Fruit fly (Drosophila melanogaster) whole organism, prepupa: ENCODE results near the gene CG11760.

ENCODE experiments used
- CG11902 ChIP-seq: fragments of 200-800 bp; sonication (Bioruptor generic); optimal IDR thresholded peaks from 3 replicates; lab custom pipeline; 2016; ENCODE audit warnings: missing biosample characterization, missing genetic modification characterization
- CG1621 ChIP-seq: fragments of 200-800 bp; sonication (Bioruptor generic); optimal IDR thresholded peaks from 3 replicates; lab custom pipeline; 2018; ENCODE audit warnings: missing biosample characterization, mild to moderate bottlenecking, missing genetic modification characterization
- CG16779 ChIP-seq: fragments of 200-800 bp; sonication (Bioruptor generic); optimal IDR thresholded peaks from 3 replicates; lab custom pipeline; 2017; ENCODE audit warnings: missing biosample characterization, mild to moderate bottlenecking, missing genetic modification characterization
- CG31627 ChIP-seq: fragments of 200-800 bp; sonication (Bioruptor generic); optimal IDR thresholded peaks from 3 replicates; lab custom pipeline; 2016; ENCODE audit warnings: missing biosample characterization, missing genetic modification characterization
- CG34406 ChIP-seq: fragments of 200-800 bp; sonication (Bioruptor generic); optimal IDR thresholded peaks from 3 replicates; lab custom pipeline; 2016; ENCODE audit warnings: missing biosample characterization, missing genetic modification characterization
- CG8119 ChIP-seq: fragments of 200-800 bp; sonication (Bioruptor generic); IDR thresholded peaks from 3 replicates; pipeline ENCODE4 v1.3.6; 2022; ENCODE audit warnings: missing biosample characterization, missing genetic modification characterization
- Gug ChIP-seq: fragments of 200-800 bp; sonication (Bioruptor generic); IDR thresholded peaks from 2 replicates; pipeline ENCODE4 v1.3.6; 2022; ENCODE audit warnings: missing biosample characterization, missing genetic modification characterization
- fd85E ChIP-seq: fragments of 200-800 bp; sonication (Bioruptor generic); optimal IDR thresholded peaks from 3 replicates; lab custom pipeline; 2016; ENCODE audit warnings: missing biosample characterization, missing genetic modification characterization
- pdm3 ChIP-seq: fragments of 200-800 bp; sonication (Bioruptor generic); optimal IDR thresholded peaks from 3 replicates; lab custom pipeline; 2016; ENCODE audit warnings: missing biosample characterization, missing genetic modification characterization

- TF ChIP-seq CG1621 (no peak), CG31627 (GFP tag; lab: Kevin White, UChicago) (no peak), fd85E (GFP tag; lab: Kevin White, UChicago) (no peak), CG34406 (GFP tag; lab: Kevin White, UChicago) (no peak), CG11902 (no peak), CG16779 (tag; lab: Kevin White, UChicago) (no peak), pdm3 (GFP tag; lab: Kevin White, UChicago) (no peak), CG8119 (GFP tag; lab: Robert Waterston, UW) (no peak), Gug (GFP tag; lab: Robert Waterston, UW) (no peak)
Observed at dm6 chr3R:8683280-8683679, 35.7 kb upstream of the CG11760 start.
